Fruit fly (Drosophila melanogaster): Measurements from ENCODE around the gene CG43403.

DNA sequence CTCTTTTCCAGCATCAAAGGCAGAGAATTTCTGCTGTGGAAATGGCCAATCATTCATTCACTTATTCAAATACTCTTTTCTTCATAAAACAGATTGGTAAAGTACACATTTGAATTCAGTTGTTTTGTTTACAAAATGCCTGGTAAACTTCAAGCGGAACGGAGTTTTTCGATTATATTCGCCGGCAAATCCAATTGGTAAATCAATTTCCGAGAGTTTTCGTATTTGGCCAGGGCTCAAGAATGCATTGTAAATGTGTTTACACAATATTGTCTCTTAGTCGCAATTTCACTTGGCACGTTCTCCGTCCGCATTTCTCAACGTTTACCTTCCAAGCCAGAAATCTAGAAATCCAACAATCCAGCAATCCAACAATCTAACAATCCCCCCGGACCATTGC, at the start of gene CG43403:
- TF ChIP-seq CG8478 (optimal IDR thresholded peaks at IDR 0.05) (no peak), EcR (GFP tag; optimal IDR thresholded peaks at IDR 0.05) (no peak), psq (optimal IDR thresholded peaks at IDR 0.05) (no peak), pan (optimal IDR thresholded peaks at IDR 0.05) (no peak), usp (GFP tag; optimal IDR thresholded peaks at IDR 0.05) (no peak), Dll (optimal IDR thresholded peaks at IDR 0.05) (no peak)

All from whole organism.